Fruit fly (Drosophila melanogaster) whole organism, embryonic: ENCODE measurements around the gene CG15337.
A peak's percentile ranks its signal among the peaks of the same experiment; 100 is the strongest.

ENCODE experiments used
- Bteb2 ChIP-seq: fragments of 200-800 bp; sonication (Bioruptor generic); optimal IDR thresholded peaks from 2 replicates; lab custom pipeline; 2016; ENCODE audit warnings: missing biosample characterization, missing genetic modification characterization
- CG10431 ChIP-seq: fragments of 200-800 bp; sonication (Bioruptor generic); optimal IDR thresholded peaks from 3 replicates; lab custom pipeline; 2018; ENCODE audit warnings: missing biosample characterization, mild to moderate bottlenecking, missing genetic modification characterization
- CG1233 ChIP-seq: fragments of 200-800 bp; sonication (Bioruptor generic); optimal IDR thresholded peaks from 4 replicates; lab custom pipeline; 2018; ENCODE audit warnings: missing biosample characterization, mild to moderate bottlenecking, missing genetic modification characterization
- CG13287 ChIP-seq: fragments of 200-800 bp; sonication (Bioruptor generic); IDR thresholded peaks from 2 replicates; pipeline ENCODE4 v1.3.6; 2022; ENCODE audit warnings: missing biosample characterization, missing genetic modification characterization; ENCODE audit not compliant: partially characterized antibody
- CG1602 ChIP-seq: fragments of 200-800 bp; sonication (Bioruptor generic); optimal IDR thresholded peaks from 3 replicates; lab custom pipeline; 2016; ENCODE audit warnings: missing biosample characterization, missing genetic modification characterization
- CG16779 ChIP-seq: fragments of 200-800 bp; sonication (Bioruptor generic); IDR thresholded peaks from 2 replicates; pipeline ENCODE4 v1.3.6; 2022; ENCODE audit warnings: missing biosample characterization, missing genetic modification characterization
- CG18476 ChIP-seq: fragments of 200-800 bp; sonication (Bioruptor generic); optimal IDR thresholded peaks from 2 replicates; lab custom pipeline; 2016; ENCODE audit warnings: missing biosample characterization, mild to moderate bottlenecking, missing genetic modification characterization
- CG31388 ChIP-seq: fragments of 200-800 bp; sonication (Bioruptor generic); optimal IDR thresholded peaks from 2 replicates; lab custom pipeline; 2016; ENCODE audit warnings: missing biosample characterization, missing genetic modification characterization
- CG3726 ChIP-seq: fragments of 200-800 bp; sonication (Bioruptor generic); IDR thresholded peaks from 3 replicates; pipeline ENCODE4, ENCODE4 v1.3.6; 2022; ENCODE audit warnings: missing biosample characterization, missing genetic modification characterization
- CG3847 ChIP-seq: fragments of 200-800 bp; sonication (Bioruptor generic); IDR thresholded peaks from 2 replicates; pipeline ENCODE4 v1.3.6; 2022; ENCODE audit warnings: missing biosample characterization, missing genetic modification characterization
- CG4328 ChIP-seq: fragments of 200-800 bp; sonication (Bioruptor generic); optimal IDR thresholded peaks from 3 replicates; lab custom pipeline; 2017; ENCODE audit warnings: missing biosample characterization, missing genetic modification reagents, missing genetic modification characterization
- CG4820 ChIP-seq: fragments of 200-800 bp; sonication (Bioruptor generic); optimal IDR thresholded peaks from 3 replicates; lab custom pipeline; 2016; ENCODE audit warnings: missing biosample characterization, missing genetic modification characterization
- CG5180 ChIP-seq: fragments of 200-800 bp; sonication (Bioruptor generic); optimal IDR thresholded peaks from 3 replicates; lab custom pipeline; 2017; ENCODE audit warnings: missing biosample characterization, missing genetic modification characterization, mild to moderate bottlenecking, moderate library complexity, missing genetic modification reagents
- CG6654 ChIP-seq: fragments of 200-800 bp; sonication (Bioruptor generic); optimal IDR thresholded peaks from 2 replicates; lab custom pipeline; 2017; ENCODE audit warnings: missing biosample characterization, mild to moderate bottlenecking, missing genetic modification characterization
- CG6813 ChIP-seq: fragments of 200-800 bp; sonication (Bioruptor generic); optimal IDR thresholded peaks from 2 replicates; lab custom pipeline; 2017; ENCODE audit warnings: missing biosample characterization, missing genetic modification characterization, mild to moderate bottlenecking, moderate library complexity, missing genetic modification reagents
- CG7271 ChIP-seq: fragments of 200-800 bp; sonication (Bioruptor generic); optimal IDR thresholded peaks from 2 replicates; lab custom pipeline; 2018; ENCODE audit warnings: missing biosample characterization, mild to moderate bottlenecking, missing genetic modification characterization, moderate library complexity
- CG7372 ChIP-seq: fragments of 200-800 bp; sonication (Bioruptor generic); IDR thresholded peaks from 2 replicates; pipeline ENCODE4 v1.3.6; 2022; ENCODE audit warnings: missing biosample characterization, missing genetic modification characterization
- CG7745 ChIP-seq: fragments of 200-800 bp; sonication (Bioruptor generic); optimal IDR thresholded peaks from 2 replicates; lab custom pipeline; 2018; ENCODE audit warnings: missing biosample characterization, mild to moderate bottlenecking, missing genetic modification characterization, moderate library complexity
- CG7839 ChIP-seq: fragments of 200-800 bp; sonication (Bioruptor generic); optimal IDR thresholded peaks from 3 replicates; lab custom pipeline; 2018; ENCODE audit warnings: missing biosample characterization, mild to moderate bottlenecking, missing genetic modification characterization, moderate library complexity
- CG9437 ChIP-seq: fragments of 200-800 bp; sonication (Bioruptor generic); optimal IDR thresholded peaks from 2 replicates; lab custom pipeline; 2018; ENCODE audit warnings: missing biosample characterization, mild to moderate bottlenecking, missing genetic modification characterization
- CHES-1-like ChIP-seq: fragments of 200-800 bp; sonication (Bioruptor generic); optimal IDR thresholded peaks from 2 replicates; lab custom pipeline; 2016; ENCODE audit warnings: missing biosample characterization, missing genetic modification characterization
- Deaf1 ChIP-seq: fragments of 200-800 bp; optimal IDR thresholded peaks from 3 replicates; lab custom pipeline; 2019; ENCODE audit warnings: missing biosample characterization, mild to moderate bottlenecking, missing genetic modification characterization, moderate library complexity
- Doc2 ChIP-seq: fragments of 200-800 bp; sonication (Bioruptor generic); IDR thresholded peaks from 2 replicates; pipeline ENCODE4 v1.3.6; 2022; ENCODE audit warnings: missing biosample characterization, missing genetic modification characterization
- ERR ChIP-seq: fragments of 200-800 bp; sonication (Bioruptor generic); optimal IDR thresholded peaks from 2 replicates; lab custom pipeline; 2016; ENCODE audit warnings: missing biosample characterization, missing genetic modification characterization
- HLH4C ChIP-seq: fragments of 200-800 bp; sonication (Bioruptor generic); IDR thresholded peaks from 3 replicates; pipeline ENCODE4 v1.3.6; 2022; ENCODE audit warnings: missing biosample characterization, missing genetic modification characterization; ENCODE audit not compliant: partially characterized antibody
- Hmx ChIP-seq: fragments of 200-800 bp; sonication (Bioruptor generic); optimal IDR thresholded peaks from 2 replicates; lab custom pipeline; 2016; ENCODE audit warnings: missing biosample characterization, missing genetic modification characterization
- Lhr ChIP-seq: fragments of 200-800 bp; sonication (Bioruptor generic); optimal IDR thresholded peaks from 3 replicates; lab custom pipeline; 2017; ENCODE audit warnings: mild to moderate bottlenecking, missing biosample characterization, missing genetic modification reagents, missing genetic modification characterization
- Taf1 ChIP-seq: fragments of 200-800 bp; sonication (Bioruptor generic); IDR thresholded peaks from 2 replicates; pipeline ENCODE4 v1.3.6; 2022; ENCODE audit warnings: missing biosample characterization, missing genetic modification characterization
- Tbp ChIP-seq: fragments of >200 bp; optimal IDR thresholded peaks from 2 replicates; lab custom pipeline; 2018; ENCODE audit warnings: missing biosample characterization, missing genetic modification characterization
- bbx ChIP-seq: fragments of 200-800 bp; sonication (Bioruptor generic); IDR thresholded peaks from 2 replicates; pipeline ENCODE4 v1.3.6; 2022; ENCODE audit warnings: missing biosample characterization, missing genetic modification characterization; ENCODE audit not compliant: partially characterized antibody
- chm ChIP-seq: fragments of 200-800 bp; sonication (Bioruptor generic); IDR thresholded peaks from 2 replicates; pipeline ENCODE4 v1.3.6; 2022; ENCODE audit warnings: missing biosample characterization, missing genetic modification characterization
- cwo ChIP-seq: fragments of 200-800 bp; sonication (Bioruptor generic); optimal IDR thresholded peaks from 3 replicates; lab custom pipeline; 2017; ENCODE audit warnings: missing biosample characterization, missing genetic modification characterization, mild to moderate bottlenecking, moderate library complexity, missing genetic modification reagents
- emc ChIP-seq: fragments of 200-800 bp; sonication (Bioruptor generic); optimal IDR thresholded peaks from 2 replicates; lab custom pipeline; 2016; ENCODE audit warnings: missing biosample characterization, missing genetic modification characterization
- her ChIP-seq: fragments of 200-800 bp; sonication (Bioruptor generic); optimal IDR thresholded peaks from 2 replicates; lab custom pipeline; 2016; ENCODE audit warnings: missing biosample characterization, missing genetic modification characterization
- lov ChIP-seq, 2 experiments: fragments of 200-800 bp in 1 of 2; fragments of >200 bp in 1 of 2; sonication (Bioruptor generic) in 1 of 2; IDR thresholded peaks in 1 of 2; optimal IDR thresholded peaks in 1 of 2; 2 replicates in 1 of 2; 3 replicates in 1 of 2; pipeline versions ENCODE4 v1.3.6 to Lab custom; 2017 to 2022; ENCODE audit warnings: missing biosample characterization in 1 of 2, missing genetic modification characterization in 1 of 2
- oc ChIP-seq: fragments of 200-800 bp; sonication (Bioruptor generic); optimal IDR thresholded peaks from 2 replicates; lab custom pipeline; 2018; ENCODE audit warnings: missing biosample characterization, mild to moderate bottlenecking, missing genetic modification characterization, moderate library complexity
- org-1 ChIP-seq: fragments of 200-800 bp; sonication (Bioruptor generic); optimal IDR thresholded peaks from 2 replicates; lab custom pipeline; 2017; ENCODE audit warnings: missing biosample characterization, missing genetic modification characterization
- otp ChIP-seq: fragments of 200-800 bp; sonication (Bioruptor generic); IDR thresholded peaks from 3 replicates; pipeline ENCODE4, ENCODE4 v1.3.6; 2022; ENCODE audit warnings: missing biosample characterization, missing genetic modification characterization
- phol ChIP-seq: fragments of 200-800 bp; sonication (Bioruptor generic); optimal IDR thresholded peaks from 3 replicates; lab custom pipeline; 2018; ENCODE audit warnings: missing biosample characterization, mild to moderate bottlenecking, missing genetic modification characterization, moderate library complexity
- pnt ChIP-seq: fragments of 200-800 bp; sonication (Bioruptor generic); optimal IDR thresholded peaks from 3 replicates; lab custom pipeline; 2016; ENCODE audit warnings: missing biosample characterization, missing genetic modification characterization
- psq ChIP-seq: fragments of 200-800 bp; sonication (Bioruptor generic); optimal IDR thresholded peaks from 2 replicates; lab custom pipeline; 2017; ENCODE audit warnings: missing biosample characterization, missing genetic modification characterization
- ranshi ChIP-seq: fragments of 200-800 bp; sonication (Bioruptor generic); IDR thresholded peaks from 2 replicates; pipeline ENCODE4 v1.3.6; 2022; ENCODE audit warnings: missing biosample characterization, missing genetic modification characterization
- schlank ChIP-seq: fragments of 200-800 bp; sonication (Bioruptor generic); optimal IDR thresholded peaks from 2 replicates; lab custom pipeline; 2018; ENCODE audit warnings: missing biosample characterization, mild to moderate bottlenecking, missing genetic modification characterization
- sens-2 ChIP-seq: fragments of 200-800 bp; sonication (Bioruptor generic); IDR thresholded peaks from 2 replicates; pipeline ENCODE4 v1.3.6; 2022; ENCODE audit warnings: missing biosample characterization, missing genetic modification characterization
- sisA ChIP-seq: fragments of 200-800 bp; sonication (Bioruptor generic); IDR thresholded peaks from 2 replicates; pipeline ENCODE4 v1.3.6; 2022; ENCODE audit warnings: missing biosample characterization, missing genetic modification characterization
- sob ChIP-seq: fragments of 200-800 bp; sonication (Bioruptor generic); IDR thresholded peaks from 2 replicates; pipeline ENCODE4 v1.3.6; 2022; ENCODE audit warnings: missing biosample characterization, missing genetic modification characterization
- sug ChIP-seq: fragments of 200-800 bp; optimal IDR thresholded peaks from 2 replicates; lab custom pipeline; 2019; ENCODE audit warnings: missing biosample characterization, mild to moderate bottlenecking, missing genetic modification characterization, moderate library complexity
- tup ChIP-seq: fragments of 200-800 bp; sonication (Bioruptor generic); optimal IDR thresholded peaks from 2 replicates; lab custom pipeline; 2016; ENCODE audit warnings: missing biosample characterization, mild to moderate bottlenecking, missing genetic modification characterization, moderate library complexity
- wdn ChIP-seq: fragments of 200-800 bp; sonication (Bioruptor generic); IDR thresholded peaks from 2 replicates; pipeline ENCODE4 v1.3.6; 2022; ENCODE audit warnings: missing biosample characterization, missing genetic modification characterization
- zen2 ChIP-seq: fragments of 200-800 bp; sonication (Bioruptor generic); IDR thresholded peaks from 3 replicates; pipeline ENCODE4 v1.3.6; 2022; ENCODE audit warnings: missing biosample characterization, missing genetic modification characterization; ENCODE audit not compliant: partially characterized antibody

CG15337 gene

dm6 chrX:8131693-8132313 is 28.1 kb upstream of the CG15337 start, which contains the start of gene CG10958 (continued):
- TF ChIP-seq CG7745 (tag; lab: Kevin White, UChicago), result no peak
- peak; percentile 74 for TF ChIP-seq CG9437 (GFP tag; lab: Kevin White, UChicago)
- TF ChIP-seq phol (tag; lab: Kevin White, UChicago), result peak; percentile 47
- TF ChIP-seq Lhr (GFP tag; lab: Kevin White, UChicago), result no peak
- TF ChIP-seq chm (GFP tag; lab: Robert Waterston, UW), result no peak
- TF ChIP-seq CG5180 (GFP tag; lab: Kevin White, UChicago), result peak; percentile 34
- peak; percentile 13 for TF ChIP-seq CG10431 (GFP tag; lab: Kevin White, UChicago)
- no peak for TF ChIP-seq oc
- TF ChIP-seq lov (optimal IDR thresholded peaks at IDR 0.05; lab: Kevin White, UChicago), result no peak
- no peak for TF ChIP-seq lov (GFP tag; IDR thresholded peaks at IDR 0.05; lab: Robert Waterston, UW)
- no peak for TF ChIP-seq Taf1
- TF ChIP-seq CG7372 (GFP tag; lab: Robert Waterston, UW), result no peak
- TF ChIP-seq CG4820, result peak; percentile 53
- TF ChIP-seq wdn (GFP tag; lab: Robert Waterston, UW), result 0 out of 2 replicates have a peak, but pooled peaks have one; percentile 27
- no peak for TF ChIP-seq ERR (GFP tag; lab: Kevin White, UChicago)
- peak; percentile 1 for TF ChIP-seq psq (GFP tag; lab: Kevin White, UChicago)
- no peak for TF ChIP-seq emc
- no peak for TF ChIP-seq schlank (tag; lab: Kevin White, UChicago)
- TF ChIP-seq CG7271 (tag; lab: Kevin White, UChicago), result no peak
- TF ChIP-seq sug (tag; lab: Kevin White, UChicago), result peak; percentile 59
- no peak for TF ChIP-seq org-1 (GFP tag; lab: Kevin White, UChicago)
- peak; percentile 20 for TF ChIP-seq tup (GFP tag; lab: Kevin White, UChicago)
- TF ChIP-seq Doc2 (GFP tag; lab: Robert Waterston, UW), result no peak
- no peak for TF ChIP-seq Tbp (GFP tag; lab: Kevin White, UChicago)
- TF ChIP-seq ranshi (GFP tag; lab: Robert Waterston, UW), result no peak
- peak; percentile 5 for TF ChIP-seq CG4328 (GFP tag; lab: Kevin White, UChicago)
- no peak for TF ChIP-seq CG16779
- TF ChIP-seq Hmx, result no peak
- no peak for TF ChIP-seq otp (GFP tag; lab: Robert Waterston, UW)
- TF ChIP-seq CHES-1-like (GFP tag; lab: Kevin White, UChicago), result no peak
- TF ChIP-seq sob (GFP tag; lab: Robert Waterston, UW), result peak; percentile 68
- TF ChIP-seq sisA (GFP tag; lab: Robert Waterston, UW), result peak; percentile 52
- TF ChIP-seq bbx, result no peak; the same call in 1 of the 2 replicates
- TF ChIP-seq CG6654, result no peak
- TF ChIP-seq Bteb2 (GFP tag; lab: Kevin White, UChicago), result peak; percentile 1
- peak; percentile 51 for TF ChIP-seq CG7839 (tag; lab: Kevin White, UChicago)
- no peak for TF ChIP-seq HLH4C (GFP tag; lab: Robert Waterston, UW)
- peak; percentile 18 for TF ChIP-seq cwo
- TF ChIP-seq her (GFP tag; lab: Kevin White, UChicago), result no peak
- peak; percentile 55 for TF ChIP-seq CG3847 (GFP tag; lab: Robert Waterston, UW)
- TF ChIP-seq CG1233 (GFP tag; lab: Kevin White, UChicago), result peak; percentile 57
- no peak for TF ChIP-seq Deaf1 (tag; lab: Kevin White, UChicago)
- no peak for TF ChIP-seq sens-2 (GFP tag; lab: Robert Waterston, UW)
- peak; percentile 47 for TF ChIP-seq CG1602
- peak; percentile 51 for TF ChIP-seq CG13287 (GFP tag; lab: Robert Waterston, UW)
- no peak for TF ChIP-seq zen2 (GFP tag; lab: Robert Waterston, UW)
- peak; percentile 32 for TF ChIP-seq CG18476 (GFP tag; lab: Kevin White, UChicago)
- no peak for TF ChIP-seq pnt
- TF ChIP-seq CG3726 (GFP tag; lab: Robert Waterston, UW), result no peak
- no peak for TF ChIP-seq CG31388 (GFP tag; lab: Kevin White, UChicago)
- no peak for TF ChIP-seq CG6813 (GFP tag; lab: Kevin White, UChicago)
